Worm (Caenorhabditis elegans): Measurements from ENCODE around the gene spat-2.

DNA sequence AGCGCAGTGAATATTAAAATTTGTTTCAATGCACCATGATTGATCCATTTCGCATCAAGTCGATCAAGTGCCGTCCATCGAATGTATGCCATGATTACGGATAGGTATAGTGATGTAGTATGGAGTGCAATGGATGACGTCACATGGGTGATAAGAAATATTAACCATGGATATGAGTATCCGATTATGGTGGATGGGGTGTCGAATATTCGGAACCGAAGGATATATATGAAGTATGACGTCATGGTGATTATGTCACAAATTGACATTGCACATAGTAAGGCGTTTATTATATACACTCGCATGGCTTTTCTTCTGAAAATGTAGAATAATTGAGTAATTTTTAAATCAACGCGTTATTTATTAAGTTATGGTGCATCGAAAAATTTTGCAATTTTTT lies 42.7 kb upstream of the spat-2 start:
- TF ChIP-seq ztf-11 (tag; optimal IDR thresholded peaks at IDR 0.05) (no peak), sem-2 (GFP tag; optimal IDR thresholded peaks at IDR 0.05) (no peak), lin-13 (tag; optimal IDR thresholded peaks at IDR 0.05) (no peak), nhr-12 (tag; optimal IDR thresholded peaks at IDR 0.05) (no peak)

Data from whole organism, mixed stage, embryonic.